Fruit fly (Drosophila melanogaster) whole organism, embryonic: ENCODE measurements around the gene Ice2.
A peak's percentile ranks its signal among the peaks of the same experiment; 100 is the strongest.

ENCODE experiments used
- Atf6 ChIP-seq: fragments of 200-800 bp; sonication (Bioruptor generic); IDR thresholded peaks from 2 replicates; pipeline ENCODE4 v1.3.6; 2022; ENCODE audit warnings: missing biosample characterization, missing genetic modification characterization
- C15 ChIP-seq: fragments of 200-800 bp; sonication (Bioruptor generic); IDR thresholded peaks from 3 replicates; pipeline ENCODE4 v1.3.6; 2022; ENCODE audit warnings: missing biosample characterization, missing genetic modification characterization
- CG10654 ChIP-seq: fragments of 200-800 bp; sonication (Bioruptor generic); optimal IDR thresholded peaks from 2 replicates; lab custom pipeline; 2016; ENCODE audit warnings: missing biosample characterization, missing genetic modification characterization
- CG11695 ChIP-seq: fragments of 200-800 bp; sonication (Bioruptor generic); IDR thresholded peaks from 3 replicates; pipeline ENCODE4 v1.3.6; 2022; ENCODE audit warnings: missing biosample characterization, missing genetic modification characterization
- CG12155 ChIP-seq: fragments of 200-800 bp; sonication (Bioruptor generic); optimal IDR thresholded peaks from 3 replicates; lab custom pipeline; 2016; ENCODE audit warnings: missing biosample characterization, missing genetic modification characterization
- CG12744 ChIP-seq: fragments of 200-800 bp; sonication (Bioruptor generic); optimal IDR thresholded peaks from 2 replicates; lab custom pipeline; 2016; ENCODE audit warnings: missing biosample characterization, missing genetic modification characterization
- CG13424 ChIP-seq: fragments of 200-800 bp; sonication (Bioruptor generic); optimal IDR thresholded peaks from 2 replicates; lab custom pipeline; 2019; ENCODE audit warnings: missing biosample characterization, mild to moderate bottlenecking, missing genetic modification characterization, moderate library complexity
- CG15514 ChIP-seq: fragments of 200-800 bp; sonication (Bioruptor generic); optimal IDR thresholded peaks from 3 replicates; lab custom pipeline; 2017; ENCODE audit warnings: missing biosample characterization, missing genetic modification characterization, mild to moderate bottlenecking, moderate library complexity, missing genetic modification reagents
- CG17359 ChIP-seq: fragments of 200-800 bp; sonication (Bioruptor generic); optimal IDR thresholded peaks from 3 replicates; lab custom pipeline; 2018; ENCODE audit warnings: missing biosample characterization, mild to moderate bottlenecking, missing genetic modification characterization, moderate library complexity
- CG17361 ChIP-seq: fragments of 200-800 bp; sonication (Bioruptor generic); IDR thresholded peaks from 3 replicates; pipeline ENCODE4 v1.3.6; 2022; ENCODE audit warnings: missing biosample characterization, missing genetic modification characterization
- CG17568 ChIP-seq: fragments of 200-800 bp; sonication (Bioruptor generic); optimal IDR thresholded peaks from 2 replicates; lab custom pipeline; 2018; ENCODE audit warnings: missing biosample characterization, mild to moderate bottlenecking, missing genetic modification characterization, moderate library complexity
- CG17802 ChIP-seq: fragments of 200-800 bp; sonication (Bioruptor generic); optimal IDR thresholded peaks from 2 replicates; lab custom pipeline; 2018; ENCODE audit warnings: missing biosample characterization, mild to moderate bottlenecking, missing genetic modification characterization, moderate library complexity
- CG18619 ChIP-seq: fragments of 200-800 bp; sonication (Bioruptor generic); optimal IDR thresholded peaks from 3 replicates; lab custom pipeline; 2017; ENCODE audit warnings: missing biosample characterization, mild to moderate bottlenecking, missing genetic modification characterization
- CG2889 ChIP-seq: fragments of 200-800 bp; sonication (Bioruptor generic); IDR thresholded peaks from 3 replicates; pipeline ENCODE4 v1.3.6; 2022; ENCODE audit warnings: missing biosample characterization, missing genetic modification characterization
- CG30431 ChIP-seq: fragments of 200-800 bp; sonication (Bioruptor generic); optimal IDR thresholded peaks from 2 replicates; lab custom pipeline; 2017; ENCODE audit warnings: missing biosample characterization, missing genetic modification characterization
- CG31441 ChIP-seq: fragments of 200-800 bp; sonication (Bioruptor generic); IDR thresholded peaks from 2 replicates; pipeline ENCODE4 v1.3.6; 2022; ENCODE audit warnings: missing biosample characterization, missing genetic modification characterization
- CG32772 ChIP-seq: fragments of 200-800 bp; sonication (Bioruptor generic); IDR thresholded peaks from 2 replicates; pipeline ENCODE4 v1.3.6; 2022; ENCODE audit warnings: missing biosample characterization, missing genetic modification characterization
- CG34376 ChIP-seq: fragments of 200-800 bp; sonication (Bioruptor generic); optimal IDR thresholded peaks from 2 replicates; lab custom pipeline; 2018; ENCODE audit warnings: missing biosample characterization, mild to moderate bottlenecking, missing genetic modification characterization
- CG4328 ChIP-seq: fragments of 200-800 bp; sonication (Bioruptor generic); optimal IDR thresholded peaks from 3 replicates; lab custom pipeline; 2017; ENCODE audit warnings: missing biosample characterization, missing genetic modification reagents, missing genetic modification characterization
- CG6254 ChIP-seq: fragments of 200-800 bp; sonication (Bioruptor generic); optimal IDR thresholded peaks from 3 replicates; lab custom pipeline; 2017; ENCODE audit warnings: mild to moderate bottlenecking, missing biosample characterization, missing genetic modification reagents, missing genetic modification characterization
- CG7372 ChIP-seq: fragments of 200-800 bp; sonication (Bioruptor generic); IDR thresholded peaks from 2 replicates; pipeline ENCODE4 v1.3.6; 2022; ENCODE audit warnings: missing biosample characterization, missing genetic modification characterization
- Camta ChIP-seq: fragments of 200-800 bp; sonication (Bioruptor generic); optimal IDR thresholded peaks from 2 replicates; lab custom pipeline; 2016; ENCODE audit warnings: missing biosample characterization, missing genetic modification characterization
- Doc3 ChIP-seq: fragments of 200-800 bp; sonication (Bioruptor generic); IDR thresholded peaks from 3 replicates; pipeline ENCODE4 v1.3.6; 2022; ENCODE audit warnings: missing biosample characterization, missing genetic modification characterization; ENCODE audit not compliant: partially characterized antibody
- HHEX ChIP-seq: fragments of 200-800 bp; sonication (Bioruptor generic); optimal IDR thresholded peaks from 3 replicates; lab custom pipeline; 2017; ENCODE audit warnings: missing biosample characterization, mild to moderate bottlenecking, missing genetic modification characterization, missing genetic modification reagents
- Hand ChIP-seq: fragments of 200-800 bp; sonication (Bioruptor generic); optimal IDR thresholded peaks from 2 replicates; lab custom pipeline; 2017; ENCODE audit warnings: mild to moderate bottlenecking, missing biosample characterization, missing genetic modification reagents, missing genetic modification characterization
- Hmx ChIP-seq: fragments of 200-800 bp; sonication (Bioruptor generic); optimal IDR thresholded peaks from 2 replicates; lab custom pipeline; 2016; ENCODE audit warnings: missing biosample characterization, missing genetic modification characterization
- Hr3 ChIP-seq: fragments of 200-800 bp; sonication (Bioruptor generic); optimal IDR thresholded peaks from 3 replicates; lab custom pipeline; 2016; ENCODE audit warnings: missing biosample characterization, missing genetic modification characterization
- Kr ChIP-seq: fragments of 200-800 bp; sonication (Bioruptor generic); optimal IDR thresholded peaks from 2 replicates; lab custom pipeline; 2017; ENCODE audit warnings: missing biosample characterization, mild to moderate bottlenecking, missing genetic modification characterization
- Lhr ChIP-seq: fragments of 200-800 bp; sonication (Bioruptor generic); optimal IDR thresholded peaks from 3 replicates; lab custom pipeline; 2017; ENCODE audit warnings: mild to moderate bottlenecking, missing biosample characterization, missing genetic modification reagents, missing genetic modification characterization
- Nf-YB ChIP-seq: fragments of 200-800 bp; sonication (Bioruptor generic); optimal IDR thresholded peaks from 3 replicates; lab custom pipeline; 2019; ENCODE audit warnings: missing biosample characterization, mild to moderate bottlenecking, missing genetic modification characterization, moderate library complexity
- PHDP ChIP-seq: fragments of 200-800 bp; sonication (Bioruptor generic); optimal IDR thresholded peaks from 3 replicates; lab custom pipeline; 2018; ENCODE audit warnings: missing biosample characterization, mild to moderate bottlenecking, missing genetic modification characterization, moderate library complexity
- Trl ChIP-seq, 3 experiments: fragments of >200 bp in 2 of 3; fragments of 200-800 bp in 1 of 3; sonication (Bioruptor generic) in 1 of 3; optimal IDR thresholded peaks; 2 replicates in 1 of 3; 3 replicates in 2 of 3; lab custom pipeline; 2016 to 2017; ENCODE audit warnings: missing biosample characterization in 1 of 3, missing genetic modification characterization in 1 of 3
- chinmo ChIP-seq: fragments of 200-800 bp; sonication (Bioruptor generic); IDR thresholded peaks from 4 replicates; pipeline ENCODE4 v1.3.6; 2022; ENCODE audit warnings: missing biosample characterization, missing genetic modification characterization; ENCODE audit not compliant: partially characterized antibody
- corto ChIP-seq: fragments of 200-800 bp; sonication (Bioruptor generic); optimal IDR thresholded peaks from 2 replicates; lab custom pipeline; 2016; ENCODE audit warnings: missing biosample characterization, mild to moderate bottlenecking, missing genetic modification characterization, moderate library complexity
- dmrt11E ChIP-seq: fragments of 200-800 bp; sonication (Bioruptor generic); optimal IDR thresholded peaks from 3 replicates; lab custom pipeline; 2018; ENCODE audit warnings: missing biosample characterization, mild to moderate bottlenecking, missing genetic modification characterization, moderate library complexity
- fd96Cb ChIP-seq: fragments of 200-800 bp; sonication (Bioruptor generic); optimal IDR thresholded peaks from 2 replicates; lab custom pipeline; 2018; ENCODE audit warnings: missing biosample characterization, mild to moderate bottlenecking, missing genetic modification characterization, moderate library complexity
- ken ChIP-seq: fragments of 200-800 bp; sonication (Bioruptor generic); IDR thresholded peaks from 3 replicates; pipeline ENCODE4 v1.3.6; 2022; ENCODE audit warnings: missing biosample characterization, missing genetic modification characterization
- p53 ChIP-seq: fragments of 200-800 bp; sonication (Bioruptor generic); optimal IDR thresholded peaks from 2 replicates; lab custom pipeline; 2016; ENCODE audit warnings: missing biosample characterization, missing genetic modification characterization
- phol ChIP-seq: fragments of 200-800 bp; sonication (Bioruptor generic); optimal IDR thresholded peaks from 3 replicates; lab custom pipeline; 2018; ENCODE audit warnings: missing biosample characterization, mild to moderate bottlenecking, missing genetic modification characterization, moderate library complexity
- pita ChIP-seq: fragments of 200-800 bp; sonication (Bioruptor generic); optimal IDR thresholded peaks from 2 replicates; lab custom pipeline; 2017; ENCODE audit warnings: missing biosample characterization, mild to moderate bottlenecking, missing genetic modification characterization
- psq ChIP-seq: fragments of 200-800 bp; sonication (Bioruptor generic); optimal IDR thresholded peaks from 2 replicates; lab custom pipeline; 2017; ENCODE audit warnings: missing biosample characterization, missing genetic modification characterization
- ranshi ChIP-seq: fragments of 200-800 bp; sonication (Bioruptor generic); IDR thresholded peaks from 2 replicates; pipeline ENCODE4 v1.3.6; 2022; ENCODE audit warnings: missing biosample characterization, missing genetic modification characterization
- slbo ChIP-seq: fragments of 200-800 bp; sonication (Bioruptor generic); IDR thresholded peaks from 2 replicates; pipeline ENCODE4 v1.3.6; 2022; ENCODE audit warnings: missing biosample characterization, missing genetic modification characterization
- slp2 ChIP-seq: fragments of 200-800 bp; sonication (Bioruptor generic); optimal IDR thresholded peaks from 2 replicates; lab custom pipeline; 2016; ENCODE audit warnings: missing biosample characterization, missing genetic modification characterization
- so ChIP-seq: fragments of 200-800 bp; sonication (Bioruptor generic); IDR thresholded peaks from 3 replicates; pipeline ENCODE4 v1.3.6; 2022; ENCODE audit warnings: missing biosample characterization, missing genetic modification characterization
- tap ChIP-seq: fragments of 200-800 bp; optimal IDR thresholded peaks from 3 replicates; lab custom pipeline; 2019; ENCODE audit warnings: missing biosample characterization, mild to moderate bottlenecking, missing genetic modification characterization, moderate library complexity
- tx ChIP-seq: fragments of 200-800 bp; sonication (Bioruptor generic); optimal IDR thresholded peaks from 2 replicates; lab custom pipeline; 2016; ENCODE audit warnings: missing biosample characterization, missing genetic modification characterization
- vfl ChIP-seq: fragments of 200-800 bp; sonication (Bioruptor generic); optimal IDR thresholded peaks from 2 replicates; lab custom pipeline; 2016; ENCODE audit warnings: missing biosample characterization, missing genetic modification characterization

Ice2 gene

dm6 chr3R:21151090-21151870 lies 21.3 kb downstream of the Ice2 start (continued):
- peak; percentile 55 for TF ChIP-seq fd96Cb (tag; lab: Kevin White, UChicago)
- TF ChIP-seq HHEX (GFP tag; lab: Kevin White, UChicago): peak; percentile 61
- no peak for TF ChIP-seq Lhr (GFP tag; lab: Kevin White, UChicago)
- no peak for TF ChIP-seq CG4328
- no peak for TF ChIP-seq p53 (GFP tag; lab: Kevin White, UChicago)
- peak; percentile 58; the same call in 1 of the 2 replicates for TF ChIP-seq CG32772 (GFP tag; lab: Robert Waterston, UW)
- peak; percentile 46 for TF ChIP-seq CG15514
- peak; percentile 34 for TF ChIP-seq Hr3 (GFP tag; lab: Kevin White, UChicago)
- peak; percentile 53 for TF ChIP-seq CG13424 (tag; lab: Kevin White, UChicago)
- no peak for TF ChIP-seq Hmx (GFP tag; lab: Kevin White, UChicago)
- TF ChIP-seq CG17361 (GFP tag; lab: Robert Waterston, UW): peak; percentile 58; the same call in 2 of the 3 replicates
- peak; percentile 56 for TF ChIP-seq CG12155 (GFP tag; lab: Kevin White, UChicago)
- no peak for TF ChIP-seq dmrt11E (tag; lab: Kevin White, UChicago)
- 0 out of 2 replicates have a peak, but pooled peaks have one; percentile 24 for TF ChIP-seq CG7372 (GFP tag; lab: Robert Waterston, UW)
- no peak for TF ChIP-seq corto (GFP tag; lab: Kevin White, UChicago)
- TF ChIP-seq slp2 (GFP tag; lab: Kevin White, UChicago): no peak
- no peak for TF ChIP-seq CG30431 (GFP tag; lab: Kevin White, UChicago)
- peak; percentile 86; the same call in 2 of the 4 replicates for TF ChIP-seq chinmo (GFP tag; lab: Robert Waterston, UW)
- no peak for TF ChIP-seq CG34376 (GFP tag; lab: Kevin White, UChicago)
- TF ChIP-seq CG6254 (GFP tag; lab: Kevin White, UChicago): no peak
- peak; percentile 66 for TF ChIP-seq PHDP (tag; lab: Kevin White, UChicago)
- peak; percentile 37 for TF ChIP-seq Camta (GFP tag; lab: Kevin White, UChicago)
- peak; percentile 41 for TF ChIP-seq CG17568 (GFP tag; lab: Kevin White, UChicago)
- no peak for TF ChIP-seq psq (GFP tag; lab: Kevin White, UChicago)
- 0 out of 3 replicates have a peak, but pooled peaks have one; percentile 42 for TF ChIP-seq CG2889 (GFP tag; lab: Robert Waterston, UW)
- no peak for TF ChIP-seq pita (GFP tag; lab: Kevin White, UChicago)
- TF ChIP-seq CG17359 (tag; lab: Kevin White, UChicago): peak; percentile 78
- peak; percentile 9 for TF ChIP-seq CG18619 (GFP tag; lab: Kevin White, UChicago)
- TF ChIP-seq ranshi (GFP tag; lab: Robert Waterston, UW): peak; percentile 40; the same call in 1 of the 2 replicates
- TF ChIP-seq Doc3 (GFP tag; lab: Robert Waterston, UW): no peak
- TF ChIP-seq CG10654 (GFP tag; lab: Kevin White, UChicago): peak; percentile 20
- TF ChIP-seq CG11695 (GFP tag; lab: Robert Waterston, UW): peak; percentile 67
- TF ChIP-seq Hand (GFP tag; lab: Kevin White, UChicago): peak; percentile 34
- peak; percentile 44 for TF ChIP-seq tap (tag; lab: Kevin White, UChicago)
- no peak for TF ChIP-seq Kr (GFP tag; lab: Kevin White, UChicago)
- TF ChIP-seq Nf-YB (GFP tag; lab: Kevin White, UChicago): no peak
- no peak for TF ChIP-seq vfl (GFP tag; lab: Kevin White, UChicago)
- peak; percentile 77 for TF ChIP-seq slbo (GFP tag; lab: Robert Waterston, UW)
- TF ChIP-seq CG12744: no peak
- TF ChIP-seq CG31441: peak; percentile 56
- peak; percentile 54 for TF ChIP-seq phol (tag; lab: Kevin White, UChicago)
- TF ChIP-seq CG17802 (tag; lab: Kevin White, UChicago): no peak
- no peak for TF ChIP-seq tx (GFP tag; lab: Kevin White, UChicago)
- TF ChIP-seq so (GFP tag; lab: Robert Waterston, UW): 0 out of 3 replicates have a peak, but pooled peaks have one; percentile 52
- TF ChIP-seq Trl (optimal IDR thresholded peaks at IDR 0.05; lab: Kevin White, UChicago): no peak
- TF ChIP-seq Trl (GFP tag; optimal IDR thresholded peaks at IDR 0.05; lab: Kevin White, UChicago): no peak
- no peak for TF ChIP-seq ken (GFP tag; lab: Robert Waterston, UW)
- TF ChIP-seq Atf6 (GFP tag; lab: Robert Waterston, UW): peak; percentile 63; the same call in 1 of the 2 replicates
- TF ChIP-seq C15: 0 out of 3 replicates have a peak, but pooled peaks have one; percentile 51
